Fruit fly (Drosophila melanogaster) Kc167 (cell line): ENCODE results near the gene CG42390.

Source experiments
- Myc ChIP-seq: fragments of >200 bp; optimal IDR thresholded peaks from 2 replicates; lab custom pipeline; 2017; ENCODE audit warnings: missing external identifiers
- h ChIP-seq: fragments of >200 bp; optimal IDR thresholded peaks from 3 replicates; lab custom pipeline; 2018; ENCODE audit warnings: missing external identifiers
- insv ChIP-seq: fragments of >200 bp; optimal IDR thresholded peaks from 3 replicates; lab custom pipeline; 2018; ENCODE audit warnings: missing external identifiers
- psq ChIP-seq: fragments of >200 bp; optimal IDR thresholded peaks from 2 replicates; lab custom pipeline; 2017; ENCODE audit warnings: missing external identifiers
- ttk ChIP-seq: sonication (Bioruptor generic); optimal IDR thresholded peaks from 2 replicates; lab custom pipeline; 2017; ENCODE audit warnings: missing external identifiers

DNA sequence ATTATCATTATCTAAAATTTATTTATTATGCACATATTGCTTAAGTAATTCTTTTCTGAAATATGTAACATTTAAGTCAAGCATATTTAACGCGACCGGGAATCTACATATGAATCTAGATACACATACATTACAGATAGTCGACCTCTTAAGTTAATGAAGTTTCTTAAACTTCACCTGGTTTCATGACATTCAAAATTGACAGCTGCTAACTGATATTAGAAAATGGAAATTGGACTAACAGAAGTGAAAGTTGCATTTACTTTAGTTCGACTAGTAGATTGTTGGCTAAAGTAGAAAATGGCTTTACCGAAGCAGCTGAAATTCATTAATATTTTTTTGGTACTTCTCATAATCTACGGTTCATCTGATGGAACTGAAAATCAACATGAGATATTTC lies 6.7 kb upstream of the CG42390 start, which contains the start of gene Ir94a:
- TF ChIP-seq ttk (lab: Kevin White, UChicago) (no peak), insv (no peak), Myc (lab: Kevin White, UChicago) (no peak), psq (lab: Kevin White, UChicago) (no peak), h (lab: Kevin White, UChicago) (no peak)
